Fruit fly (Drosophila melanogaster) whole organism, pupa: ENCODE data around the gene opa.

Experiments
- CG10348 ChIP-seq: fragments of 200-800 bp; sonication (Bioruptor generic); IDR thresholded peaks from 2 replicates; pipeline ENCODE4 v1.3.6; 2022; ENCODE audit warnings: missing biosample characterization, missing genetic modification characterization
- CG12605 ChIP-seq: fragments of 200-800 bp; sonication (Bioruptor generic); IDR thresholded peaks from 2 replicates; pipeline ENCODE4 v1.3.6; 2022; ENCODE audit warnings: missing biosample characterization, missing genetic modification characterization
- CG13204 ChIP-seq: fragments of 200-800 bp; sonication (Bioruptor generic); optimal IDR thresholded peaks from 2 replicates; lab custom pipeline; 2018; ENCODE audit warnings: missing biosample characterization, mild to moderate bottlenecking, missing genetic modification characterization, moderate library complexity
- CG14655 ChIP-seq: fragments of 200-800 bp; sonication (Bioruptor generic); optimal IDR thresholded peaks from 3 replicates; lab custom pipeline; 2017; ENCODE audit warnings: mild to moderate bottlenecking, missing biosample characterization, missing genetic modification reagents, missing genetic modification characterization
- CG15710 ChIP-seq: fragments of 200-800 bp; sonication (Bioruptor generic); optimal IDR thresholded peaks from 2 replicates; lab custom pipeline; 2018; ENCODE audit warnings: missing biosample characterization, mild to moderate bottlenecking, missing genetic modification characterization, moderate library complexity
- CG17806 ChIP-seq: fragments of 200-800 bp; sonication (Bioruptor generic); optimal IDR thresholded peaks from 2 replicates; lab custom pipeline; 2018; ENCODE audit warnings: missing biosample characterization, mild to moderate bottlenecking, missing genetic modification characterization, moderate library complexity
- CG32121 ChIP-seq: fragments of 200-800 bp; sonication (Bioruptor generic); IDR thresholded peaks from 2 replicates; pipeline ENCODE4 v1.3.6; 2022; ENCODE audit warnings: missing biosample characterization, missing genetic modification characterization
- CG34367 ChIP-seq: fragments of 200-800 bp; sonication (Bioruptor generic); optimal IDR thresholded peaks from 2 replicates; lab custom pipeline; 2018; ENCODE audit warnings: missing biosample characterization, mild to moderate bottlenecking, missing genetic modification characterization
- CG4496 ChIP-seq: fragments of 200-800 bp; sonication (Bioruptor generic); IDR thresholded peaks from 3 replicates; pipeline ENCODE4 v1.3.6; 2022; ENCODE audit warnings: missing biosample characterization, missing genetic modification characterization
- CG8159 ChIP-seq: fragments of 200-800 bp; sonication (Bioruptor generic); optimal IDR thresholded peaks from 3 replicates; lab custom pipeline; 2018; ENCODE audit warnings: missing biosample characterization, mild to moderate bottlenecking, missing genetic modification characterization, moderate library complexity
- CG8301 ChIP-seq: fragments of 200-800 bp; sonication (Bioruptor generic); optimal IDR thresholded peaks from 2 replicates; lab custom pipeline; 2018; ENCODE audit warnings: missing biosample characterization, mild to moderate bottlenecking, missing genetic modification characterization
- CG9948 ChIP-seq: fragments of 200-800 bp; sonication (Bioruptor generic); optimal IDR thresholded peaks from 2 replicates; lab custom pipeline; 2018; ENCODE audit warnings: missing biosample characterization, mild to moderate bottlenecking, missing genetic modification characterization, moderate library complexity
- D1 ChIP-seq: fragments of 200-800 bp; sonication (Bioruptor generic); optimal IDR thresholded peaks from 2 replicates; lab custom pipeline; 2018; ENCODE audit warnings: missing biosample characterization, mild to moderate bottlenecking, missing genetic modification characterization, moderate library complexity
- EcR ChIP-seq: fragments of 200-800 bp; sonication (Bioruptor generic); optimal IDR thresholded peaks from 3 replicates; lab custom pipeline; 2019; ENCODE audit warnings: missing biosample characterization, missing genetic modification characterization, mild to moderate bottlenecking, moderate library complexity, missing genetic modification reagents
- Ets98B ChIP-seq: fragments of 200-800 bp; sonication (Bioruptor generic); IDR thresholded peaks from 2 replicates; pipeline ENCODE4 v1.3.6; 2022; ENCODE audit warnings: missing biosample characterization, missing genetic modification characterization
- Pif1A ChIP-seq: fragments of 200-800 bp; sonication (Bioruptor generic); optimal IDR thresholded peaks from 3 replicates; lab custom pipeline; 2016; ENCODE audit warnings: missing biosample characterization, missing genetic modification characterization
- Pif1B ChIP-seq: fragments of 200-800 bp; sonication (Bioruptor generic); optimal IDR thresholded peaks from 3 replicates; lab custom pipeline; 2016; ENCODE audit warnings: missing biosample characterization, missing genetic modification characterization
- Snoo ChIP-seq: fragments of 200-800 bp; sonication (Bioruptor generic); optimal IDR thresholded peaks from 3 replicates; lab custom pipeline; 2017; ENCODE audit warnings: missing biosample characterization, mild to moderate bottlenecking, missing genetic modification characterization, inconsistent platforms
- fd96Ca ChIP-seq: fragments of 200-800 bp; sonication (Bioruptor generic); IDR thresholded peaks from 3 replicates; pipeline ENCODE4 v1.3.6; 2022; ENCODE audit warnings: missing biosample characterization, missing genetic modification characterization
- gl ChIP-seq: fragments of 200-800 bp; sonication (Bioruptor generic); optimal IDR thresholded peaks from 2 replicates; lab custom pipeline; 2018; ENCODE audit warnings: missing biosample characterization, mild to moderate bottlenecking, missing genetic modification characterization
- rn ChIP-seq: fragments of 200-800 bp; sonication (Bioruptor generic); IDR thresholded peaks from 2 replicates; pipeline ENCODE4 v1.3.6; 2022; ENCODE audit warnings: missing biosample characterization, missing genetic modification characterization

Gene opa

dm6 chr3R:4896946-4897345 lies 44.3 kb downstream of the opa start:
- TF ChIP-seq Pif1B (GFP tag; lab: Kevin White, UChicago) (no peak), CG13204 (GFP tag; lab: Kevin White, UChicago) (no peak), gl (no peak), Ets98B (GFP tag; lab: Robert Waterston, UW) (no peak), CG10348 (GFP tag; lab: Robert Waterston, UW) (no peak), CG14655 (no peak), CG17806 (tag; lab: Kevin White, UChicago) (peak; percentile 16), CG9948 (tag; lab: Kevin White, UChicago) (peak; percentile 3), fd96Ca (no peak), CG4496 (GFP tag; lab: Robert Waterston, UW) (no peak), D1 (tag; lab: Kevin White, UChicago) (no peak), CG12605 (GFP tag; lab: Robert Waterston, UW) (no peak), CG34367 (tag; lab: Kevin White, UChicago) (no peak), CG8159 (peak; percentile 35), CG15710 (tag; lab: Kevin White, UChicago) (peak; percentile 4), CG32121 (no peak), CG8301 (tag; lab: Kevin White, UChicago) (no peak)

dm6 chr3R:4900435-4900834 lies 47.8 kb downstream of the opa start:
- TF ChIP-seq CG34367 (tag; lab: Kevin White, UChicago): no peak
- no peak for TF ChIP-seq Snoo (tag; lab: Kevin White, UChicago)
- TF ChIP-seq CG8301 (tag; lab: Kevin White, UChicago): no peak

- TF ChIP-seq gl (no peak), CG8301 (tag; lab: Kevin White, UChicago) (no peak), rn (GFP tag; lab: Robert Waterston, UW) (no peak), CG12605 (GFP tag; lab: Robert Waterston, UW) (no peak), CG13204 (GFP tag; lab: Kevin White, UChicago) (no peak), CG4496 (GFP tag; lab: Robert Waterston, UW) (no peak), CG8159 (no peak), CG9948 (tag; lab: Kevin White, UChicago) (no peak), CG15710 (tag; lab: Kevin White, UChicago) (no peak), Snoo (tag; lab: Kevin White, UChicago) (no peak), D1 (tag; lab: Kevin White, UChicago) (no peak)
Measured at dm6 chr3R:4901189-4901588, 48.6 kb downstream of the opa start.

DNA sequence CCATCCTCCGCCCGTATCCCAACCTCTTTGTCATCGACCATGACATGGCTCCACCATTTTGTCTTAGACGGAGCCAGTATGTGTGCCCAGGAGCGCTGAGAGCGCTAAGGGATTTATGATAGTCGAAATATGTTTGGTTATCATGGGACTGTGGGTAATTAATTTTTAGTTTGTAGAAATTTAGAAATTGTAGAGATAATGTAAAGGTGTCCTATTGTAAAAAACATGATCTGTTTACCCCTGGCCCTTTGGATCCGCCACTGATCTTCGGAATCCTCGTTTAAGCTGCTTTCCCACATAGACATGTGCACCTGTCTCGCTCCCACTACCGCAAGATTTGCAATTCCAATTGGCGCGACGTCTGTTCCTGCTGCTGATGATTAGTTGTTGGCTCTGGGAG lies 49.2 kb downstream of the opa start:
- TF ChIP-seq CG8301 (tag; lab: Kevin White, UChicago) (peak; percentile 12), fd96Ca (no peak; the same call in 1 of the 3 replicates), CG32121 (no peak), CG8159 (peak; percentile 51), CG15710 (tag; lab: Kevin White, UChicago) (peak; percentile 35), Snoo (tag; lab: Kevin White, UChicago) (no peak), CG34367 (tag; lab: Kevin White, UChicago) (peak; percentile 39), gl (no peak), CG17806 (tag; lab: Kevin White, UChicago) (peak; percentile 51), Pif1A (peak; percentile 1), CG14655 (no peak), CG12605 (GFP tag; lab: Robert Waterston, UW) (no peak), CG9948 (tag; lab: Kevin White, UChicago) (peak; percentile 44), D1 (tag; lab: Kevin White, UChicago) (no peak), Pif1B (GFP tag; lab: Kevin White, UChicago) (peak; percentile 24)

DNA sequence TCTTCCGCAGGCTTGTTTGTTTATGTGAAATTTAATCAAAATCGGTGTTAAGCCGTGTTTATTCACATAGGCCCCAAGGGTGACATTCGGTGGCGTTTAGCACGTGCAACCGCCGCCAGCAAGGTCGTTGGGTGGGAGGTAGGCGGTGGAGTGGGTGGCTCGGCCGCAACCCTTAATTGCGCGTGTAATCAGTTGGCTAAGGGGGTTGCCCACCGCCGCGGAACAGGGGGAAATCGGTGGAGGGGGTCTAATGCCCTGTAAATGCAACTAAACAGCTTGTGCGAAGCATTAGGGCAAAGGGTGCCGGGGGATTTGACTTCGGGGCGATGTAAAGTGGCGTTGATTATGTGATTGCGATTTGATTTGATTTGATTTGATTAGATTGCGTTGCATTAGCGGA lies 51.0 kb downstream of the opa start:
- TF ChIP-seq D1 (tag; lab: Kevin White, UChicago): no peak
- no peak for TF ChIP-seq CG4496 (GFP tag; lab: Robert Waterston, UW)
- no peak for TF ChIP-seq CG15710 (tag; lab: Kevin White, UChicago)
- TF ChIP-seq CG17806 (tag; lab: Kevin White, UChicago): no peak
- TF ChIP-seq rn (GFP tag; lab: Robert Waterston, UW): no peak
- no peak for TF ChIP-seq CG34367 (tag; lab: Kevin White, UChicago)
- no peak for TF ChIP-seq Snoo (tag; lab: Kevin White, UChicago)
- TF ChIP-seq Pif1B (GFP tag; lab: Kevin White, UChicago): no peak
- no peak for TF ChIP-seq CG13204 (GFP tag; lab: Kevin White, UChicago)
- no peak for TF ChIP-seq EcR (GFP tag; lab: Kevin White, UChicago)
- no peak for TF ChIP-seq CG32121
- TF ChIP-seq CG12605 (GFP tag; lab: Robert Waterston, UW): no peak
- TF ChIP-seq gl: no peak
- TF ChIP-seq Ets98B (GFP tag; lab: Robert Waterston, UW): no peak
- TF ChIP-seq CG8159: no peak

- no peak for TF ChIP-seq Pif1B (GFP tag; lab: Kevin White, UChicago)
- no peak for TF ChIP-seq rn (GFP tag; lab: Robert Waterston, UW)
- TF ChIP-seq Pif1A: no peak
- TF ChIP-seq Snoo (tag; lab: Kevin White, UChicago): no peak
- no peak for TF ChIP-seq CG14655
- no peak for TF ChIP-seq CG34367 (tag; lab: Kevin White, UChicago)
- TF ChIP-seq Ets98B (GFP tag; lab: Robert Waterston, UW): no peak
- TF ChIP-seq CG8159: no peak
- TF ChIP-seq EcR (GFP tag; lab: Kevin White, UChicago): no peak
- no peak for TF ChIP-seq CG8301 (tag; lab: Kevin White, UChicago)
- no peak for TF ChIP-seq D1 (tag; lab: Kevin White, UChicago)
- no peak for TF ChIP-seq gl
Measured at dm6 chr3R:4904844-4905243, 52.2 kb downstream of the opa start.
